Fruit fly (Drosophila melanogaster) whole organism, embryonic: ENCODE measurements around the gene sra.

ENCODE experiments used
- Adf1 ChIP-seq: fragments of 200-800 bp; sonication (Bioruptor generic); IDR thresholded peaks from 2 replicates; pipeline ENCODE4 v1.3.6; 2022; ENCODE audit warnings: missing biosample characterization, missing genetic modification characterization
- Atf6 ChIP-seq: fragments of 200-800 bp; sonication (Bioruptor generic); IDR thresholded peaks from 2 replicates; pipeline ENCODE4 v1.3.6; 2022; ENCODE audit warnings: missing biosample characterization, missing genetic modification characterization
- B-H1 ChIP-seq: fragments of 200-800 bp; sonication (Bioruptor generic); IDR thresholded peaks from 3 replicates; pipeline ENCODE4 v1.3.6; 2022; ENCODE audit warnings: missing biosample characterization, missing genetic modification characterization
- CG10267 ChIP-seq: fragments of 200-800 bp; sonication (Bioruptor generic); optimal IDR thresholded peaks from 2 replicates; lab custom pipeline; 2018; ENCODE audit warnings: missing biosample characterization, mild to moderate bottlenecking, missing genetic modification characterization, moderate library complexity
- CG10543 ChIP-seq: fragments of 200-800 bp; sonication (Bioruptor generic); optimal IDR thresholded peaks from 3 replicates; lab custom pipeline; 2017; ENCODE audit warnings: missing biosample characterization, mild to moderate bottlenecking, missing genetic modification characterization, moderate library complexity
- CG13287 ChIP-seq: fragments of 200-800 bp; sonication (Bioruptor generic); IDR thresholded peaks from 2 replicates; pipeline ENCODE4 v1.3.6; 2022; ENCODE audit warnings: missing biosample characterization, missing genetic modification characterization; ENCODE audit not compliant: partially characterized antibody
- CG1529 ChIP-seq: fragments of 200-800 bp; sonication (Bioruptor generic); optimal IDR thresholded peaks from 3 replicates; lab custom pipeline; 2018; ENCODE audit warnings: missing biosample characterization, missing genetic modification characterization
- CG17359 ChIP-seq: fragments of 200-800 bp; sonication (Bioruptor generic); optimal IDR thresholded peaks from 3 replicates; lab custom pipeline; 2018; ENCODE audit warnings: missing biosample characterization, mild to moderate bottlenecking, missing genetic modification characterization, moderate library complexity
- CG30020 ChIP-seq: fragments of 200-800 bp; optimal IDR thresholded peaks from 2 replicates; lab custom pipeline; 2019; ENCODE audit warnings: missing biosample characterization, mild to moderate bottlenecking, missing genetic modification characterization, moderate library complexity
- CG3163 ChIP-seq: fragments of 200-800 bp; sonication (Bioruptor generic); optimal IDR thresholded peaks from 3 replicates; lab custom pipeline; 2016; ENCODE audit warnings: missing biosample characterization, missing genetic modification characterization
- CG33557 ChIP-seq: fragments of 200-800 bp; sonication (Bioruptor generic); optimal IDR thresholded peaks from 2 replicates; lab custom pipeline; 2019; ENCODE audit warnings: missing biosample characterization, mild to moderate bottlenecking, missing genetic modification characterization, moderate library complexity
- CG3995 ChIP-seq: fragments of 200-800 bp; sonication (Bioruptor generic); optimal IDR thresholded peaks from 3 replicates; lab custom pipeline; 2016; ENCODE audit warnings: missing biosample characterization, missing genetic modification characterization
- CG43689 ChIP-seq: fragments of 200-800 bp; sonication (Bioruptor generic); IDR thresholded peaks from 2 replicates; pipeline ENCODE4 v1.3.6; 2022; ENCODE audit warnings: missing biosample characterization, missing genetic modification characterization
- CG6765 ChIP-seq: fragments of 200-800 bp; sonication (Bioruptor generic); optimal IDR thresholded peaks from 3 replicates; lab custom pipeline; 2017; ENCODE audit warnings: missing biosample characterization, mild to moderate bottlenecking, missing genetic modification characterization
- CG8089 ChIP-seq: fragments of 200-800 bp; sonication (Bioruptor generic); optimal IDR thresholded peaks from 3 replicates; lab custom pipeline; 2016; ENCODE audit warnings: missing biosample characterization, missing genetic modification characterization
- Drgx ChIP-seq: fragments of 200-800 bp; sonication (Bioruptor generic); IDR thresholded peaks from 2 replicates; pipeline ENCODE4 v1.3.6; 2022; ENCODE audit warnings: missing biosample characterization, missing genetic modification characterization
- Hand ChIP-seq: fragments of 200-800 bp; sonication (Bioruptor generic); optimal IDR thresholded peaks from 2 replicates; lab custom pipeline; 2017; ENCODE audit warnings: mild to moderate bottlenecking, missing biosample characterization, missing genetic modification reagents, missing genetic modification characterization
- Hr78 ChIP-seq, 2 experiments: fragments of 200-800 bp in 1 of 2; fragments of >200 bp in 1 of 2; sonication (Bioruptor generic) in 1 of 2; optimal IDR thresholded peaks; 2 replicates each; lab custom pipeline; 2017 to 2019; ENCODE audit warnings: missing biosample characterization in 2 of 2, missing genetic modification characterization in 2 of 2, mild to moderate bottlenecking in 1 of 2, moderate library complexity in 1 of 2
- Kr ChIP-seq: fragments of 200-800 bp; sonication (Bioruptor generic); optimal IDR thresholded peaks from 2 replicates; lab custom pipeline; 2017; ENCODE audit warnings: missing biosample characterization, mild to moderate bottlenecking, missing genetic modification characterization
- Med ChIP-seq: fragments of 200-800 bp; sonication (Bioruptor generic); peaks from one replicate; lab custom pipeline; 2016; ENCODE audit warnings: missing biosample characterization, missing genetic modification characterization, mild to moderate bottlenecking, inconsistent platforms, moderate library complexity
- Myb ChIP-seq: fragments of 200-800 bp; sonication (Bioruptor generic); optimal IDR thresholded peaks from 2 replicates; lab custom pipeline; 2016; ENCODE audit warnings: missing biosample characterization, missing genetic modification characterization
- Nf-YC ChIP-seq: fragments of 200-800 bp; optimal IDR thresholded peaks from 3 replicates; lab custom pipeline; 2019; ENCODE audit warnings: missing biosample characterization, mild to moderate bottlenecking, missing genetic modification characterization, moderate library complexity
- Oaz ChIP-seq: fragments of 200-800 bp; sonication (Bioruptor generic); IDR thresholded peaks from 2 replicates; pipeline ENCODE4 v1.3.6; 2022; ENCODE audit warnings: missing biosample characterization, missing genetic modification characterization
- Pdp1 ChIP-seq, 2 experiments: fragments of 200-800 bp; sonication (Bioruptor generic); optimal IDR thresholded peaks; 3 replicates each; lab custom pipeline; 2016; ENCODE audit warnings: missing biosample characterization in 2 of 2, missing genetic modification characterization in 2 of 2, mild to moderate bottlenecking in 1 of 2, moderate library complexity in 1 of 2
- Ssrp ChIP-seq: fragments of 200-800 bp; sonication (Bioruptor generic); optimal IDR thresholded peaks from 2 replicates; lab custom pipeline; 2018; ENCODE audit warnings: missing biosample characterization, mild to moderate bottlenecking, missing genetic modification characterization, moderate library complexity
- Trl ChIP-seq, 3 experiments: fragments of >200 bp in 2 of 3; fragments of 200-800 bp in 1 of 3; sonication (Bioruptor generic) in 1 of 3; optimal IDR thresholded peaks; 2 replicates in 1 of 3; 3 replicates in 2 of 3; lab custom pipeline; 2016 to 2017; ENCODE audit warnings: missing biosample characterization in 1 of 3, missing genetic modification characterization in 1 of 3
- ab ChIP-seq: fragments of 200-800 bp; sonication (Bioruptor generic); optimal IDR thresholded peaks from 2 replicates; lab custom pipeline; 2016; ENCODE audit warnings: missing biosample characterization, missing genetic modification characterization
- br ChIP-seq: fragments of >200 bp; optimal IDR thresholded peaks from 2 replicates; lab custom pipeline; 2017
- cg ChIP-seq: fragments of 200-800 bp; sonication (Bioruptor generic); optimal IDR thresholded peaks from 3 replicates; lab custom pipeline; 2019; ENCODE audit warnings: missing biosample characterization, mild to moderate bottlenecking, missing genetic modification characterization, moderate library complexity
- chinmo ChIP-seq: fragments of 200-800 bp; sonication (Bioruptor generic); IDR thresholded peaks from 4 replicates; pipeline ENCODE4 v1.3.6; 2022; ENCODE audit warnings: missing biosample characterization, missing genetic modification characterization; ENCODE audit not compliant: partially characterized antibody
- cwo ChIP-seq: fragments of 200-800 bp; sonication (Bioruptor generic); optimal IDR thresholded peaks from 3 replicates; lab custom pipeline; 2017; ENCODE audit warnings: missing biosample characterization, missing genetic modification characterization, mild to moderate bottlenecking, moderate library complexity, missing genetic modification reagents
- dmrt99B ChIP-seq: fragments of 200-800 bp; sonication (Bioruptor generic); optimal IDR thresholded peaks from 2 replicates; lab custom pipeline; 2018; ENCODE audit warnings: missing biosample characterization, mild to moderate bottlenecking, missing genetic modification characterization, moderate library complexity
- hbn ChIP-seq: fragments of 200-800 bp; sonication (Bioruptor generic); IDR thresholded peaks from 2 replicates; pipeline ENCODE4 v1.3.6; 2022; ENCODE audit warnings: missing biosample characterization, missing genetic modification characterization; ENCODE audit not compliant: partially characterized antibody
- hkb ChIP-seq, 2 experiments: fragments of 200-800 bp in 1 of 2; fragments of >200 bp in 1 of 2; sonication (Bioruptor generic) in 1 of 2; IDR thresholded peaks in 1 of 2; optimal IDR thresholded peaks in 1 of 2; 2 replicates each; pipeline versions ENCODE4 v1.3.6 to Lab custom; 2017 to 2022; ENCODE audit warnings: missing biosample characterization in 1 of 2, missing genetic modification characterization in 1 of 2
- mirr ChIP-seq: fragments of 200-800 bp; sonication (Bioruptor generic); optimal IDR thresholded peaks from 3 replicates; lab custom pipeline; 2018; ENCODE audit warnings: missing biosample characterization, mild to moderate bottlenecking, missing genetic modification characterization
- org-1 ChIP-seq: fragments of 200-800 bp; sonication (Bioruptor generic); optimal IDR thresholded peaks from 2 replicates; lab custom pipeline; 2017; ENCODE audit warnings: missing biosample characterization, missing genetic modification characterization
- phol ChIP-seq: fragments of 200-800 bp; sonication (Bioruptor generic); optimal IDR thresholded peaks from 3 replicates; lab custom pipeline; 2018; ENCODE audit warnings: missing biosample characterization, mild to moderate bottlenecking, missing genetic modification characterization, moderate library complexity
- rib ChIP-seq: fragments of 200-800 bp; sonication (Bioruptor generic); IDR thresholded peaks from 2 replicates; pipeline ENCODE4 v1.3.6; 2022; ENCODE audit warnings: missing biosample characterization, missing genetic modification characterization
- so ChIP-seq: fragments of 200-800 bp; sonication (Bioruptor generic); IDR thresholded peaks from 3 replicates; pipeline ENCODE4 v1.3.6; 2022; ENCODE audit warnings: missing biosample characterization, missing genetic modification characterization
- sug ChIP-seq: fragments of 200-800 bp; optimal IDR thresholded peaks from 2 replicates; lab custom pipeline; 2019; ENCODE audit warnings: missing biosample characterization, mild to moderate bottlenecking, missing genetic modification characterization, moderate library complexity
- twi ChIP-seq: fragments of 200-800 bp; optimal IDR thresholded peaks from 2 replicates; lab custom pipeline; 2019; ENCODE audit warnings: missing biosample characterization, mild to moderate bottlenecking, missing genetic modification characterization, moderate library complexity
- unpg ChIP-seq: fragments of 200-800 bp; sonication (Bioruptor generic); optimal IDR thresholded peaks from 3 replicates; lab custom pipeline; 2018; ENCODE audit warnings: missing biosample characterization, mild to moderate bottlenecking, missing genetic modification characterization, moderate library complexity
- z ChIP-seq: fragments of 200-800 bp; sonication (Bioruptor generic); IDR thresholded peaks from 3 replicates; pipeline ENCODE4 v1.3.6; 2022; ENCODE audit warnings: missing biosample characterization, missing genetic modification characterization

The sra gene

DNA sequence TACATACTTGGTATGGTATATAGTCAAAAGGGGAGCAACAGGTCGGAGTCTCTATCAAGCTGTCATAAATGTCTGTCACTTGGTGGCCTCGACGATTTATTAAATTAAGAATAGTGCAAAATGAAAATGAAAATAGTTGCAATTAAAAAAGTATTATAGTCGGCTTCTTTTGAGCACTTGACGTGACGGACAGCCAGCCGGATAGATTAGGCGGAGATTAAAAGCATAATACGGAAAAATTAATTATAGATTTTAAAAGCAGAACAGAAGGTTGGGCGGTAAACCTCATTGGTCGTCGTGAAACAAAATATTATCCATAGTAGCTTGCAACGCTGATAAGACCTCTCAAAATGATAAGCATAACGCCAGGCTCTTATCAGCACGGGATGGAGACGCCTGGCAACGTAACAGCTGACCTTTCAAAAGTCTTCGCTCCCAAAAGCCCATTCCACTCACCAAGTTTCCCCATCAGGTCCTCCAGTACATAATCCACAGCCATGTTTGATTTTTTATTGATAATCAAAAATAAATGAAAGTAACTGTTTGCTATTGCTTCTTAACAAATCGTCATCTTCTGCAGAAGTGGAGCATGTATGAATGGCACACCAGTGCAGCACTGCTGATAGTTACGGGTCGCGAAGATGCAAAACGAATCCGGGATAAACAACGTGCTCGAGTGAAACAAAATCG lies 15.7 kb downstream of the sra start (continued):
- TF ChIP-seq Atf6 (GFP tag; lab: Robert Waterston, UW) (peak; percentile 48), br (lab: Kevin White, UChicago) (no peak), phol (no peak), Ssrp (tag; lab: Kevin White, UChicago) (no peak), Myb (GFP tag; lab: Kevin White, UChicago) (no peak), Nf-YC (peak; percentile 38), unpg (GFP tag; lab: Kevin White, UChicago) (no peak), Kr (no peak), CG1529 (GFP tag; lab: Kevin White, UChicago) (no peak), CG8089 (no peak), CG10267 (tag; lab: Kevin White, UChicago) (no peak), CG30020 (no peak), CG10543 (peak; percentile 32), Oaz (GFP tag; lab: Robert Waterston, UW) (no peak), CG33557 (GFP tag; lab: Kevin White, UChicago) (no peak), hkb (optimal IDR thresholded peaks at IDR 0.05; lab: Kevin White, UChicago) (no peak), hkb (GFP tag; IDR thresholded peaks at IDR 0.05; lab: Robert Waterston, UW) (no peak), cg (GFP tag; lab: Kevin White, UChicago) (no peak), mirr (GFP tag; lab: Kevin White, UChicago) (peak; percentile 12), CG3995 (GFP tag; lab: Kevin White, UChicago) (no peak), Pdp1 (GFP tag; optimal IDR thresholded peaks at IDR 0.05; lab: Kevin White, UChicago) (peak in 1 of 2 experiments; percentile 68), dmrt99B (no peak), CG6765 (no peak), twi (tag; lab: Kevin White, UChicago) (no peak), sug (peak; percentile 58), Hr78 (GFP tag; optimal IDR thresholded peaks at IDR 0.05; lab: Kevin White, UChicago) (peak in 1 of 2 experiments; percentile 63), CG43689 (no peak)

DNA sequence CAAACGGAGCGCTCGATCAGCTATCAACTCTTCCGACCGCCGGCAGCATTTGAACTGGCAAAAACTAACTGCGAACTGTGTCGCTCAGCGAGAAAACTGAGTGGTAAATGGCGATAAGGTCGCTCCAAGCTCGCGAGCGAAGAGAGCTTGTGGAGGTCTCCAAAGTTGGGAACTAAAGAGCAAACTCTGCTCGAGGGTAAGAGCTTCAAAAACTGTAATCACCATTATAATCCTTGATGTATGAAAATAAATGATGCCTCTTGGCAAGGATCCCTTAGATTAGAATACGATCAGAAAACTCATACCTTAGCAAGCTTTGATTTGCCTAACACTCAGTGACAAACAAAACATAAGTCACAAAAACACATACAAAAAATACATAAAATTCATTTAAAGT lies 16.2 kb downstream of the sra start, which contains the start of the genes CG6126 and CG31287:
TSS of gene CG6126 (minus strand) at position 59 of the 397 bp plus-strand sequence.
TSS of gene CG31287 (plus strand) at position 347 of the 397 bp plus-strand sequence.
- TF ChIP-seq CG3163 (GFP tag; lab: Kevin White, UChicago): peak; percentile 69
- 0 out of 2 replicates have a peak, but pooled peaks have one; percentile 16 for TF ChIP-seq hbn (GFP tag; lab: Robert Waterston, UW)
- TF ChIP-seq CG17359: no peak
- TF ChIP-seq rib (GFP tag; lab: Robert Waterston, UW): peak; percentile 16; the same call in 1 of the 2 replicates
- no peak for TF ChIP-seq B-H1 (GFP tag; lab: Robert Waterston, UW)
- peak; percentile 26; the same call in 1 of the 3 replicates for TF ChIP-seq so
- TF ChIP-seq org-1 (GFP tag; lab: Kevin White, UChicago): no peak
- TF ChIP-seq Hr78 (GFP tag; optimal IDR thresholded peaks at IDR 0.05; lab: Kevin White, UChicago): peak in 1 of 2 experiments; percentile 1
- TF ChIP-seq Trl (optimal IDR thresholded peaks at IDR 0.05; lab: Kevin White, UChicago): peak in 1 of 2 experiments; percentile 77
- no peak for TF ChIP-seq Trl (GFP tag; optimal IDR thresholded peaks at IDR 0.05; lab: Kevin White, UChicago)
- 0 out of 2 replicates have a peak, but pooled peaks have one; percentile 12 for TF ChIP-seq CG13287
- peak; percentile 11 for TF ChIP-seq Hand (GFP tag; lab: Kevin White, UChicago)
- TF ChIP-seq ab: no peak
- TF ChIP-seq Drgx (GFP tag; lab: Robert Waterston, UW): peak; percentile 19; the same call in 1 of the 2 replicates
- peak; percentile 88; the same call in 1 of the 4 replicates for TF ChIP-seq chinmo (GFP tag; lab: Robert Waterston, UW)
- peak; percentile 80 for TF ChIP-seq z (GFP tag; lab: Robert Waterston, UW)
- peak; percentile 18; the same call in 1 of the 2 replicates for TF ChIP-seq Adf1
- peak; percentile 9 for TF ChIP-seq cwo (GFP tag; lab: Kevin White, UChicago)
- TF ChIP-seq Med (GFP tag; lab: Kevin White, UChicago): peak; percentile 63
